Fruit fly (Drosophila melanogaster) whole organism, embryonic: ENCODE measurements around the gene Fkbp59.

Experiments
- Antp ChIP-seq: fragments of 200-800 bp; sonication (Bioruptor generic); optimal IDR thresholded peaks from 3 replicates; lab custom pipeline; 2016; ENCODE audit warnings: missing biosample characterization, missing genetic modification characterization
- Atf3 ChIP-seq: fragments of 200-800 bp; sonication (Bioruptor generic); optimal IDR thresholded peaks from 3 replicates; lab custom pipeline; 2016; ENCODE audit warnings: missing biosample characterization, missing genetic modification characterization
- Atf6 ChIP-seq: fragments of 200-800 bp; sonication (Bioruptor generic); IDR thresholded peaks from 2 replicates; pipeline ENCODE4 v1.3.6; 2022; ENCODE audit warnings: missing biosample characterization, missing genetic modification characterization
- Bdp1 ChIP-seq: fragments of 200-800 bp; sonication (Bioruptor generic); optimal IDR thresholded peaks from 3 replicates; lab custom pipeline; 2016; ENCODE audit warnings: missing biosample characterization, missing genetic modification characterization
- Bgb ChIP-seq: fragments of 200-800 bp; sonication (Bioruptor generic); IDR thresholded peaks from 2 replicates; pipeline ENCODE4 v1.3.6; 2022; ENCODE audit warnings: missing biosample characterization, missing genetic modification characterization; ENCODE audit not compliant: partially characterized antibody
- CG10959 ChIP-seq: fragments of 200-800 bp; sonication (Bioruptor generic); IDR thresholded peaks from 2 replicates; pipeline ENCODE4 v1.3.6; 2022; ENCODE audit warnings: missing biosample characterization, missing genetic modification characterization
- CG10979 ChIP-seq: fragments of 200-800 bp; sonication (Bioruptor generic); optimal IDR thresholded peaks from 2 replicates; lab custom pipeline; 2018; ENCODE audit warnings: missing biosample characterization, mild to moderate bottlenecking, missing genetic modification characterization, moderate library complexity
- CG11560 ChIP-seq: fragments of 200-800 bp; sonication (Bioruptor generic); IDR thresholded peaks from 3 replicates; pipeline ENCODE4 v1.3.6; 2022; ENCODE audit warnings: missing biosample characterization, missing genetic modification characterization
- CG12071 ChIP-seq: fragments of 200-800 bp; sonication (Bioruptor generic); optimal IDR thresholded peaks from 3 replicates; lab custom pipeline; 2018; ENCODE audit warnings: missing biosample characterization, mild to moderate bottlenecking, missing genetic modification characterization
- CG12155 ChIP-seq: fragments of 200-800 bp; sonication (Bioruptor generic); optimal IDR thresholded peaks from 3 replicates; lab custom pipeline; 2016; ENCODE audit warnings: missing biosample characterization, missing genetic modification characterization
- CG1233 ChIP-seq: fragments of 200-800 bp; sonication (Bioruptor generic); optimal IDR thresholded peaks from 4 replicates; lab custom pipeline; 2018; ENCODE audit warnings: missing biosample characterization, mild to moderate bottlenecking, missing genetic modification characterization
- CG13296 ChIP-seq: fragments of 200-800 bp; sonication (Bioruptor generic); optimal IDR thresholded peaks from 3 replicates; lab custom pipeline; 2018; ENCODE audit warnings: missing biosample characterization, mild to moderate bottlenecking, missing genetic modification characterization
- CG14014 ChIP-seq: fragments of 200-800 bp; sonication (Bioruptor generic); IDR thresholded peaks from 2 replicates; pipeline ENCODE4 v1.3.6; 2022; ENCODE audit warnings: missing biosample characterization, missing genetic modification characterization
- CG14050 ChIP-seq: fragments of 200-800 bp; sonication (Bioruptor generic); IDR thresholded peaks from 3 replicates; pipeline ENCODE4 v1.3.6; 2022; ENCODE audit warnings: missing biosample characterization, missing genetic modification characterization
- CG14441 ChIP-seq: fragments of 200-800 bp; sonication (Bioruptor generic); IDR thresholded peaks from 2 replicates; pipeline ENCODE4 v1.3.6; 2022; ENCODE audit warnings: missing biosample characterization, missing genetic modification characterization
- CG17802 ChIP-seq: fragments of 200-800 bp; sonication (Bioruptor generic); optimal IDR thresholded peaks from 2 replicates; lab custom pipeline; 2018; ENCODE audit warnings: missing biosample characterization, mild to moderate bottlenecking, missing genetic modification characterization, moderate library complexity
- CG1832 ChIP-seq: fragments of 200-800 bp; sonication (Bioruptor generic); optimal IDR thresholded peaks from 2 replicates; lab custom pipeline; 2017; ENCODE audit warnings: missing biosample characterization, mild to moderate bottlenecking, missing genetic modification characterization, inconsistent platforms
- CG18599 ChIP-seq: fragments of 200-800 bp; sonication (Bioruptor generic); optimal IDR thresholded peaks from 3 replicates; lab custom pipeline; 2017; ENCODE audit warnings: missing biosample characterization, missing genetic modification characterization, mild to moderate bottlenecking, moderate library complexity, missing genetic modification reagents
- CG2120 ChIP-seq: fragments of 200-800 bp; sonication (Bioruptor generic); optimal IDR thresholded peaks from 3 replicates; lab custom pipeline; 2016; ENCODE audit warnings: missing biosample characterization, missing genetic modification characterization
- CG2199 ChIP-seq: fragments of 200-800 bp; sonication (Bioruptor generic); IDR thresholded peaks from 3 replicates; pipeline ENCODE4 v1.3.6; 2022; ENCODE audit warnings: missing biosample characterization, missing genetic modification characterization
- CG30020 ChIP-seq: fragments of 200-800 bp; optimal IDR thresholded peaks from 2 replicates; lab custom pipeline; 2019; ENCODE audit warnings: missing biosample characterization, mild to moderate bottlenecking, missing genetic modification characterization, moderate library complexity
- CG6654 ChIP-seq: fragments of 200-800 bp; sonication (Bioruptor generic); optimal IDR thresholded peaks from 2 replicates; lab custom pipeline; 2017; ENCODE audit warnings: missing biosample characterization, mild to moderate bottlenecking, missing genetic modification characterization
- CG7357 ChIP-seq: fragments of 200-800 bp; sonication (Bioruptor generic); IDR thresholded peaks from 3 replicates; pipeline ENCODE4 v1.3.6; 2022; ENCODE audit warnings: missing biosample characterization, missing genetic modification characterization
- CG7839 ChIP-seq: fragments of 200-800 bp; sonication (Bioruptor generic); optimal IDR thresholded peaks from 3 replicates; lab custom pipeline; 2018; ENCODE audit warnings: missing biosample characterization, mild to moderate bottlenecking, missing genetic modification characterization, moderate library complexity
- CG7963 ChIP-seq: fragments of 200-800 bp; sonication (Bioruptor generic); IDR thresholded peaks from 3 replicates; pipeline ENCODE4 v1.3.6; 2022; ENCODE audit warnings: missing biosample characterization, missing genetic modification characterization; ENCODE audit not compliant: partially characterized antibody
- CG8359 ChIP-seq: fragments of 200-800 bp; sonication (Bioruptor generic); optimal IDR thresholded peaks from 2 replicates; lab custom pipeline; 2017; ENCODE audit warnings: missing biosample characterization, mild to moderate bottlenecking, missing genetic modification characterization, borderline replicate concordance
- CG9797 ChIP-seq: fragments of 200-800 bp; sonication (Bioruptor generic); optimal IDR thresholded peaks from 3 replicates; lab custom pipeline; 2018; ENCODE audit warnings: missing biosample characterization, mild to moderate bottlenecking, missing genetic modification characterization
- Camta ChIP-seq: fragments of 200-800 bp; sonication (Bioruptor generic); optimal IDR thresholded peaks from 2 replicates; lab custom pipeline; 2016; ENCODE audit warnings: missing biosample characterization, missing genetic modification characterization
- Ets65A ChIP-seq: fragments of 200-800 bp; sonication (Bioruptor generic); peaks from one replicate; lab custom pipeline; 2016; ENCODE audit warnings: missing biosample characterization, missing genetic modification characterization
- Fer1 ChIP-seq: fragments of 200-800 bp; sonication (Bioruptor generic); optimal IDR thresholded peaks from 2 replicates; lab custom pipeline; 2017; ENCODE audit warnings: missing biosample characterization, mild to moderate bottlenecking, missing genetic modification characterization
- GATAe ChIP-seq: fragments of 200-800 bp; sonication (Bioruptor generic); conservative IDR thresholded peaks from 2 replicates; pipeline ENCODE4 v1.3.6; 2022; ENCODE audit warnings: missing biosample characterization, missing genetic modification characterization
- HLH54F ChIP-seq: fragments of 200-800 bp; sonication (Bioruptor generic); optimal IDR thresholded peaks from 3 replicates; lab custom pipeline; 2016; ENCODE audit warnings: missing biosample characterization, missing genetic modification characterization
- Mrtf ChIP-seq: fragments of 200-800 bp; sonication (Bioruptor generic); IDR thresholded peaks from 3 replicates; pipeline ENCODE4 v1.3.6; 2022; ENCODE audit warnings: missing biosample characterization, missing genetic modification characterization
- Myb ChIP-seq: fragments of 200-800 bp; sonication (Bioruptor generic); optimal IDR thresholded peaks from 2 replicates; lab custom pipeline; 2016; ENCODE audit warnings: missing biosample characterization, missing genetic modification characterization
- Opbp ChIP-seq: fragments of 200-800 bp; sonication (Bioruptor generic); IDR thresholded peaks from 3 replicates; pipeline ENCODE4 v1.3.6; 2022; ENCODE audit warnings: missing biosample characterization, missing genetic modification characterization; ENCODE audit not compliant: partially characterized antibody
- Sin3A ChIP-seq: fragments of >200 bp; optimal IDR thresholded peaks from 2 replicates; lab custom pipeline; 2018
- Taf1 ChIP-seq: fragments of 200-800 bp; sonication (Bioruptor generic); IDR thresholded peaks from 2 replicates; pipeline ENCODE4 v1.3.6; 2022; ENCODE audit warnings: missing biosample characterization, missing genetic modification characterization
- Xrp1 ChIP-seq: fragments of 200-800 bp; sonication (Bioruptor generic); IDR thresholded peaks from 2 replicates; pipeline ENCODE4 v1.3.6; 2022; ENCODE audit warnings: missing biosample characterization, missing genetic modification characterization
- ab ChIP-seq: fragments of 200-800 bp; sonication (Bioruptor generic); optimal IDR thresholded peaks from 2 replicates; lab custom pipeline; 2016; ENCODE audit warnings: missing biosample characterization, missing genetic modification characterization
- al ChIP-seq: fragments of 200-800 bp; sonication (Bioruptor generic); IDR thresholded peaks from 2 replicates; pipeline ENCODE4 v1.3.6; 2022; ENCODE audit warnings: missing biosample characterization, missing genetic modification characterization
- ara ChIP-seq: fragments of 200-800 bp; sonication (Bioruptor generic); IDR thresholded peaks from 2 replicates; pipeline ENCODE4 v1.3.6; 2022; ENCODE audit warnings: missing biosample characterization, missing genetic modification characterization
- caup ChIP-seq: fragments of 200-800 bp; sonication (Bioruptor generic); optimal IDR thresholded peaks from 3 replicates; lab custom pipeline; 2017; ENCODE audit warnings: missing biosample characterization, mild to moderate bottlenecking, missing genetic modification characterization, moderate library complexity; ENCODE audit not compliant: severe bottlenecking
- danr ChIP-seq: fragments of 200-800 bp; sonication (Bioruptor generic); IDR thresholded peaks from 2 replicates; pipeline ENCODE4 v1.3.6; 2022; ENCODE audit warnings: missing biosample characterization, missing genetic modification characterization
- dati ChIP-seq: fragments of 200-800 bp; sonication (Bioruptor generic); IDR thresholded peaks from 2 replicates; pipeline ENCODE4 v1.3.6; 2022; ENCODE audit warnings: missing biosample characterization, missing genetic modification characterization
- gro ChIP-seq: fragments of 200-800 bp; sonication (Bioruptor generic); optimal IDR thresholded peaks from 2 replicates; lab custom pipeline; 2016; ENCODE audit warnings: missing biosample characterization, missing genetic modification characterization
- inv ChIP-seq: fragments of 200-800 bp; sonication (Bioruptor generic); IDR thresholded peaks from 2 replicates; pipeline ENCODE4 v1.3.6; 2022; ENCODE audit warnings: missing biosample characterization, missing genetic modification characterization; ENCODE audit not compliant: partially characterized antibody
- nmo ChIP-seq: fragments of 200-800 bp; sonication (Bioruptor generic); optimal IDR thresholded peaks from 2 replicates; lab custom pipeline; 2018; ENCODE audit warnings: missing biosample characterization, mild to moderate bottlenecking, missing genetic modification characterization, moderate library complexity
- oc ChIP-seq: fragments of 200-800 bp; sonication (Bioruptor generic); optimal IDR thresholded peaks from 2 replicates; lab custom pipeline; 2018; ENCODE audit warnings: missing biosample characterization, mild to moderate bottlenecking, missing genetic modification characterization, moderate library complexity
- phol ChIP-seq: fragments of 200-800 bp; sonication (Bioruptor generic); optimal IDR thresholded peaks from 3 replicates; lab custom pipeline; 2018; ENCODE audit warnings: missing biosample characterization, mild to moderate bottlenecking, missing genetic modification characterization, moderate library complexity
- stc ChIP-seq: fragments of 200-800 bp; sonication (Bioruptor generic); IDR thresholded peaks from 2 replicates; pipeline ENCODE4 v1.3.6; 2022; ENCODE audit warnings: missing biosample characterization, missing genetic modification characterization

The Fkbp59 gene

dm6 chr2L:9894193-9894592 lies 6.4 kb downstream of the Fkbp59 start (continued):
- TF ChIP-seq Atf6 (GFP tag; lab: Robert Waterston, UW) (no peak), stc (GFP tag; lab: Robert Waterston, UW) (no peak), inv (no peak), CG14050 (GFP tag; lab: Robert Waterston, UW) (no peak)

- no peak for TF ChIP-seq Bdp1 (GFP tag; lab: Kevin White, UChicago)
- TF ChIP-seq Mrtf: no peak
- TF ChIP-seq danr (GFP tag; lab: Robert Waterston, UW): no peak
- peak; percentile 93 for TF ChIP-seq CG7963
- TF ChIP-seq HLH54F (GFP tag; lab: Kevin White, UChicago): no peak
- TF ChIP-seq Taf1 (GFP tag; lab: Robert Waterston, UW): no peak
- no peak for TF ChIP-seq CG7357
- no peak for TF ChIP-seq Xrp1 (GFP tag; lab: Robert Waterston, UW)
- TF ChIP-seq CG12155 (GFP tag; lab: Kevin White, UChicago): peak; percentile 49
- TF ChIP-seq ara (GFP tag; lab: Robert Waterston, UW): no peak
- TF ChIP-seq Sin3A: peak; percentile 77
- TF ChIP-seq Camta (GFP tag; lab: Kevin White, UChicago): no peak
- TF ChIP-seq CG18599 (GFP tag; lab: Kevin White, UChicago): peak; percentile 63
- no peak for TF ChIP-seq gro (GFP tag; lab: Kevin White, UChicago)
- TF ChIP-seq CG13296: peak; percentile 73
- TF ChIP-seq CG30020: peak; percentile 83
- peak; percentile 95 for TF ChIP-seq Opbp (GFP tag; lab: Robert Waterston, UW)
- no peak for TF ChIP-seq CG8359
- TF ChIP-seq Atf6 (GFP tag; lab: Robert Waterston, UW): peak; percentile 33; the same call in 1 of the 2 replicates
- TF ChIP-seq Bgb (GFP tag; lab: Robert Waterston, UW): peak; percentile 96
- TF ChIP-seq Myb (GFP tag; lab: Kevin White, UChicago): no peak
- no peak for TF ChIP-seq Atf3 (GFP tag; lab: Kevin White, UChicago)
- TF ChIP-seq dati (GFP tag; lab: Robert Waterston, UW): no peak
- no peak for TF ChIP-seq Ets65A (GFP tag; lab: Kevin White, UChicago)
- TF ChIP-seq caup (GFP tag; lab: Kevin White, UChicago): peak; percentile 79
- no peak for TF ChIP-seq CG2120
- no peak for TF ChIP-seq CG2199 (GFP tag; lab: Robert Waterston, UW)
- no peak for TF ChIP-seq CG17802 (tag; lab: Kevin White, UChicago)
- TF ChIP-seq Fer1: peak; percentile 81
- TF ChIP-seq al (GFP tag; lab: Robert Waterston, UW): no peak
- peak; percentile 64 for TF ChIP-seq CG1233 (GFP tag; lab: Kevin White, UChicago)
- TF ChIP-seq CG10979 (tag; lab: Kevin White, UChicago): peak; percentile 59
- TF ChIP-seq CG10959 (GFP tag; lab: Robert Waterston, UW): no peak
- no peak for TF ChIP-seq CG14014 (GFP tag; lab: Robert Waterston, UW)
- no peak for TF ChIP-seq ab (GFP tag; lab: Kevin White, UChicago)
- TF ChIP-seq CG11560 (tag; lab: Robert Waterston, UW): no peak
- no peak for TF ChIP-seq CG1832
- peak; percentile 28 for TF ChIP-seq oc
- TF ChIP-seq GATAe (GFP tag; lab: Robert Waterston, UW): no peak
- TF ChIP-seq phol (tag; lab: Kevin White, UChicago): peak; percentile 100
- TF ChIP-seq CG7839: peak; percentile 51
- TF ChIP-seq Antp (GFP tag; lab: Kevin White, UChicago): no peak
- no peak for TF ChIP-seq CG6654 (GFP tag; lab: Kevin White, UChicago)
- TF ChIP-seq CG9797: peak; percentile 57
- TF ChIP-seq CG14441 (GFP tag; lab: Robert Waterston, UW): no peak
- TF ChIP-seq CG12071 (GFP tag; lab: Kevin White, UChicago): no peak
- TF ChIP-seq nmo (GFP tag; lab: Kevin White, UChicago): peak; percentile 74
Measured at dm6 chr2L:9894871-9895364, 7.1 kb downstream of the Fkbp59 start, which contains the start of gene Bka. TSS of gene Bka (plus strand) at chr2L:9895287.
